Worm (Caenorhabditis elegans) whole organism, L1 larva: ENCODE measurements around the gene R05A10.2.

Experiments used
- ama-1 ChIP-seq: fragments of 150-350 bp; optimal IDR thresholded peaks from 2 replicates; lab custom pipeline; 2014
- sox-4 ChIP-seq: sonication (generic microtip); optimal IDR thresholded peaks from 2 replicates; lab custom pipeline; 2016; ENCODE audit warnings: missing genetic modification characterization, missing compliant biosample characterization

DNA sequence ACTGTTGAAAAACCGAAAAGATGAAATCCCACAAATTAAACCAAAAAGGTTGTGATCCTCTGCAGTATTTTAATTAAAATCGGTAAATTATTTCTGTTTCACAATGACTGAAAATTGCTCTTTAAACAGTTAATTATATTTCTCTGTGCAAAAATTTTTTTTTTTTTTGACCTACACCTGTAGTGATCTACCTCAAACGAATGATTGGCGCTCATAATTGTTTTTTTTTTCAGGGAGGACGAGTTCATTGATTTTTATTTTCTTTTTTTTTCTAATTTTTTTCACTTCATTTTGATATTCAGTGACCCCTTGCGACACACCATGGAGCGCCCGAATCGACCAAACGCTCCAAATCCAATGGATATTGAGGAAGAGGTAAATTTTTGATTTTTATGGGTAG lies 19.1 kb downstream of the R05A10.2 start, which contains the start of gene F02H6.2:
- TF ChIP-seq ama-1 (lab: Kevin White, UChicago) (no peak), sox-4 (tag; lab: Kevin White, UChicago) (no peak)
